Worm (Caenorhabditis elegans) whole organism, young adult: Measurements from ENCODE around the gene Y73B3B.1.

Source experiments
- ama-1 ChIP-seq, 3 experiments: fragments of 150-350 bp in 1 of 3; sonication (generic microtip) in 2 of 3; optimal IDR thresholded peaks; 2 replicates each; lab custom pipeline; 2014 to 2018; ENCODE audit warnings: missing biosample characterization in 2 of 3, missing genetic modification characterization in 2 of 3, missing genetic modification reagents in 2 of 3
- atf-7 ChIP-seq: sonication (generic microtip); optimal IDR thresholded peaks from 2 replicates; lab custom pipeline; 2017; ENCODE audit warnings: mild to moderate bottlenecking, missing genetic modification characterization, missing compliant biosample characterization
- mes-4 ChIP-seq: sonication (generic microtip); optimal IDR thresholded peaks from 2 replicates; lab custom pipeline; 2016; ENCODE audit warnings: missing genotype, missing genetic modification characterization, missing compliant biosample characterization
- mxl-1 ChIP-seq: sonication (generic microtip); optimal IDR thresholded peaks from 2 replicates; lab custom pipeline; 2016; ENCODE audit warnings: missing genetic modification characterization, missing compliant biosample characterization
- xnd-1 ChIP-seq: sonication (generic microtip); optimal IDR thresholded peaks from 2 replicates; lab custom pipeline; 2016; ENCODE audit warnings: missing genotype, missing genetic modification reagents, missing genetic modification characterization, missing compliant biosample characterization

ce11 chrX:177075-177474 lies 34.0 kb downstream of the Y73B3B.1 start, which contains the start of the genes T08D2.5 and T08D2.4:
- TF ChIP-seq xnd-1 (tag; lab: Kevin White, UChicago) (no peak), ama-1 (optimal IDR thresholded peaks at IDR 0.05; lab: Kevin White, UChicago) (no peak), ama-1 (GFP tag; optimal IDR thresholded peaks at IDR 0.05; lab: Kevin White, UChicago) (no peak), mes-4 (tag; lab: Kevin White, UChicago) (no peak), atf-7 (no peak), mxl-1 (tag; lab: Kevin White, UChicago) (no peak)
